Worm (Caenorhabditis elegans) whole organism, mixed stage, embryonic: Measurements from ENCODE around the gene pxn-1.

ENCODE experiments used
- M03D4.4 ChIP-seq: sonication (generic microtip); optimal IDR thresholded peaks from 2 replicates; lab custom pipeline; 2017; ENCODE audit warnings: mild to moderate bottlenecking, missing genetic modification characterization, missing compliant biosample characterization
- bed-3 ChIP-seq: fragments of 200-800 bp; sonication (Bioruptor generic); optimal IDR thresholded peaks from 3 replicates; lab custom pipeline; 2018; ENCODE audit warnings: mild to moderate bottlenecking, missing genetic modification characterization, moderate library complexity, missing compliant biosample characterization
- blmp-1 ChIP-seq: fragments of 150-350 bp; optimal IDR thresholded peaks from 2 replicates; lab custom pipeline; 2014; ENCODE audit warnings: missing biosample characterization, missing genetic modification characterization
- ceh-39 ChIP-seq: fragments of 150-350 bp; optimal IDR thresholded peaks from 2 replicates; lab custom pipeline; 2014; ENCODE audit warnings: missing biosample characterization, missing genetic modification characterization
- ceh-43 ChIP-seq: fragments of 200-800 bp; sonication (Bioruptor generic); optimal IDR thresholded peaks from 2 replicates; lab custom pipeline; 2018; ENCODE audit warnings: mild to moderate bottlenecking, missing genetic modification characterization, moderate library complexity, missing compliant biosample characterization
- ceh-83 ChIP-seq: fragments of 200-800 bp; sonication (Bioruptor generic); optimal IDR thresholded peaks from 2 replicates; lab custom pipeline; 2018; ENCODE audit warnings: mild to moderate bottlenecking, missing genetic modification characterization, missing compliant biosample characterization
- ces-1 ChIP-seq: fragments of 150-350 bp; optimal IDR thresholded peaks from 2 replicates; lab custom pipeline; 2014; ENCODE audit warnings: missing biosample characterization, missing genetic modification reagents, missing genetic modification characterization
- cnd-1 ChIP-seq: fragments of 200-800 bp; sonication (Bioruptor generic); optimal IDR thresholded peaks from 2 replicates; lab custom pipeline; 2018; ENCODE audit warnings: mild to moderate bottlenecking, missing genetic modification characterization, missing compliant biosample characterization
- drap-1 ChIP-seq: fragments of 200-800 bp; sonication (Bioruptor generic); optimal IDR thresholded peaks from 3 replicates; lab custom pipeline; 2018; ENCODE audit warnings: mild to moderate bottlenecking, missing genetic modification characterization, missing compliant biosample characterization
- elt-1 ChIP-seq: sonication (generic microtip); optimal IDR thresholded peaks from 2 replicates; lab custom pipeline; 2017; ENCODE audit warnings: missing genetic modification characterization, mild to moderate bottlenecking, missing compliant biosample characterization, antibody characterized with exemption, moderate library complexity, borderline replicate concordance; ENCODE audit not compliant: insufficient read depth
- elt-3 ChIP-seq: fragments of 150-350 bp; optimal IDR thresholded peaks from 2 replicates; lab custom pipeline; 2014; ENCODE audit warnings: missing biosample characterization, missing genetic modification characterization
- flh-1 ChIP-seq: fragments of 200-800 bp; sonication (Bioruptor generic); optimal IDR thresholded peaks from 2 replicates; lab custom pipeline; 2018; ENCODE audit warnings: mild to moderate bottlenecking, missing genetic modification characterization, moderate library complexity, missing compliant biosample characterization
- ham-2 ChIP-seq: fragments of 200-800 bp; sonication (Bioruptor generic); optimal IDR thresholded peaks from 2 replicates; lab custom pipeline; 2018; ENCODE audit warnings: mild to moderate bottlenecking, missing genetic modification characterization, missing compliant biosample characterization
- hlh-1 ChIP-seq: fragments of 150-350 bp; optimal IDR thresholded peaks from 2 replicates; lab custom pipeline; 2014; ENCODE audit warnings: missing biosample characterization, missing genetic modification reagents, missing genetic modification characterization
- lin-13 ChIP-seq: fragments of 150-350 bp; optimal IDR thresholded peaks from 2 replicates; lab custom pipeline; 2014; ENCODE audit warnings: missing biosample characterization, missing genetic modification characterization
- lin-32 ChIP-seq: fragments of 200-800 bp; sonication (Bioruptor generic); optimal IDR thresholded peaks from 2 replicates; lab custom pipeline; 2018; ENCODE audit warnings: mild to moderate bottlenecking, missing genetic modification characterization, missing compliant biosample characterization
- lsy-2 ChIP-seq: fragments of 150-350 bp; optimal IDR thresholded peaks from 2 replicates; lab custom pipeline; 2014; ENCODE audit warnings: missing biosample characterization, missing genetic modification characterization
- mab-5 ChIP-seq: fragments of 150-350 bp; optimal IDR thresholded peaks from 2 replicates; lab custom pipeline; 2014; ENCODE audit warnings: missing biosample characterization, missing genetic modification characterization
- mep-1 ChIP-seq: fragments of 150-350 bp; optimal IDR thresholded peaks from 2 replicates; lab custom pipeline; 2017; ENCODE audit warnings: missing biosample characterization, missing genetic modification reagents, missing genetic modification characterization, inconsistent platforms
- mls-2 ChIP-seq: sonication (generic microtip); optimal IDR thresholded peaks from 2 replicates; lab custom pipeline; 2016; ENCODE audit warnings: mild to moderate bottlenecking, missing genetic modification characterization, moderate library complexity, missing compliant biosample characterization
- nhr-12 ChIP-seq: fragments of 150-350 bp; optimal IDR thresholded peaks from 2 replicates; lab custom pipeline; 2014; ENCODE audit warnings: missing biosample characterization, missing genetic modification characterization
- nhr-2 ChIP-seq: fragments of 150-350 bp; optimal IDR thresholded peaks from 2 replicates; lab custom pipeline; 2014; ENCODE audit warnings: missing biosample characterization, missing genetic modification characterization
- nhr-237 ChIP-seq: fragments of 150-350 bp; optimal IDR thresholded peaks from 2 replicates; lab custom pipeline; 2014; ENCODE audit warnings: missing biosample characterization, missing genetic modification characterization
- nhr-28 ChIP-seq: fragments of 150-350 bp; optimal IDR thresholded peaks from 2 replicates; lab custom pipeline; 2014; ENCODE audit warnings: missing biosample characterization, missing genetic modification characterization
- nhr-76 ChIP-seq: sonication (generic microtip); optimal IDR thresholded peaks from 2 replicates; lab custom pipeline; 2017; ENCODE audit warnings: missing biosample characterization, missing genetic modification characterization
- pha-4 ChIP-seq: fragments of 150-350 bp; optimal IDR thresholded peaks from 2 replicates; lab custom pipeline; 2018; ENCODE audit warnings: missing biosample characterization, missing genetic modification reagents, missing genetic modification characterization
- sem-2 ChIP-seq: fragments of 200-800 bp; sonication (Bioruptor generic); optimal IDR thresholded peaks from 2 replicates; lab custom pipeline; 2018; ENCODE audit warnings: mild to moderate bottlenecking, missing genetic modification characterization, missing compliant biosample characterization
- snpc-4 ChIP-seq: fragments of 150-350 bp; optimal IDR thresholded peaks from 2 replicates; lab custom pipeline; 2014; ENCODE audit warnings: missing biosample characterization, missing genetic modification characterization
- sptf-1 ChIP-seq: sonication (generic microtip); optimal IDR thresholded peaks from 2 replicates; lab custom pipeline; 2017; ENCODE audit warnings: mild to moderate bottlenecking, missing genetic modification characterization, moderate library complexity, missing compliant biosample characterization
- tbx-8 ChIP-seq: fragments of 200-800 bp; sonication (Bioruptor generic); optimal IDR thresholded peaks from 2 replicates; lab custom pipeline; 2018; ENCODE audit warnings: mild to moderate bottlenecking, missing genetic modification characterization, moderate library complexity, missing compliant biosample characterization
- unc-120 ChIP-seq: sonication (generic microtip); optimal IDR thresholded peaks from 2 replicates; lab custom pipeline; 2017; ENCODE audit warnings: missing genetic modification characterization, missing compliant biosample characterization; ENCODE audit not compliant: poor library complexity, severe bottlenecking
- unc-39 ChIP-seq: fragments of 150-350 bp; optimal IDR thresholded peaks from 2 replicates; lab custom pipeline; 2014; ENCODE audit warnings: missing biosample characterization, missing genetic modification characterization
- unc-62 ChIP-seq: fragments of 150-350 bp; optimal IDR thresholded peaks from 2 replicates; lab custom pipeline; 2014; ENCODE audit warnings: missing biosample characterization, missing genetic modification reagents, missing genetic modification characterization
- zip-8 ChIP-seq: fragments of 150-350 bp; optimal IDR thresholded peaks from 2 replicates; lab custom pipeline; 2014; ENCODE audit warnings: missing biosample characterization, missing genetic modification characterization
- ztf-11 ChIP-seq: fragments of 150-350 bp; optimal IDR thresholded peaks from 2 replicates; lab custom pipeline; 2014; ENCODE audit warnings: missing biosample characterization, missing genetic modification characterization

The pxn-1 gene

ce11 chrV:8495965-8496364 is 1.3 kb downstream of the pxn-1 start:
- TF ChIP-seq lin-32 (GFP tag; lab: Kevin White, UChicago), result no peak
- no peak for TF ChIP-seq nhr-237 (tag; lab: Kevin White, UChicago)
- TF ChIP-seq sptf-1, result no peak
- TF ChIP-seq ces-1, result no peak
- TF ChIP-seq ceh-39 (tag; lab: Kevin White, UChicago), result no peak
- no peak for TF ChIP-seq blmp-1 (tag; lab: Kevin White, UChicago)
- no peak for TF ChIP-seq mab-5 (tag; lab: Kevin White, UChicago)

ce11 chrV:8499407-8499806 is 4.7 kb downstream of the pxn-1 start:
- TF ChIP-seq nhr-28 (tag; lab: Kevin White, UChicago) (no peak), nhr-76 (tag; lab: Kevin White, UChicago) (no peak), sptf-1 (no peak), snpc-4 (no peak), lin-13 (tag; lab: Kevin White, UChicago) (no peak), blmp-1 (tag; lab: Kevin White, UChicago) (no peak), ham-2 (GFP tag; lab: Kevin White, UChicago) (no peak), nhr-237 (tag; lab: Kevin White, UChicago) (no peak), drap-1 (GFP tag; lab: Kevin White, UChicago) (no peak), mab-5 (tag; lab: Kevin White, UChicago) (no peak), lin-32 (GFP tag; lab: Kevin White, UChicago) (no peak), bed-3 (no peak), hlh-1 (tag; lab: Kevin White, UChicago) (no peak), ceh-39 (tag; lab: Kevin White, UChicago) (no peak), sem-2 (GFP tag; lab: Kevin White, UChicago) (no peak)

- TF ChIP-seq blmp-1 (tag; lab: Kevin White, UChicago), result no peak
- TF ChIP-seq mep-1 (tag; lab: Kevin White, UChicago), result peak; percentile 88
- peak; percentile 99 for TF ChIP-seq ceh-83
- peak; percentile 96 for TF ChIP-seq sem-2 (GFP tag; lab: Kevin White, UChicago)
- peak; percentile 98 for TF ChIP-seq unc-39
- peak; percentile 99 for TF ChIP-seq mls-2 (tag; lab: Kevin White, UChicago)
- peak; percentile 99 for TF ChIP-seq unc-120
- TF ChIP-seq elt-1 (tag; lab: Kevin White, UChicago), result no peak
- TF ChIP-seq nhr-76 (tag; lab: Kevin White, UChicago), result peak; percentile 88
- peak; percentile 92 for TF ChIP-seq elt-3 (tag; lab: Kevin White, UChicago)
- TF ChIP-seq pha-4 (tag; lab: Kevin White, UChicago), result peak; percentile 94
- peak; percentile 99 for TF ChIP-seq ham-2 (GFP tag; lab: Kevin White, UChicago)
- peak; percentile 99 for TF ChIP-seq cnd-1
- TF ChIP-seq ztf-11 (tag; lab: Kevin White, UChicago), result peak; percentile 88
- peak; percentile 92 for TF ChIP-seq lin-13 (tag; lab: Kevin White, UChicago)
- peak; percentile 99 for TF ChIP-seq sptf-1
- TF ChIP-seq nhr-28 (tag; lab: Kevin White, UChicago), result peak; percentile 95
- TF ChIP-seq flh-1 (GFP tag; lab: Kevin White, UChicago), result peak; percentile 97
- TF ChIP-seq mab-5 (tag; lab: Kevin White, UChicago), result peak; percentile 62
- no peak for TF ChIP-seq zip-8 (tag; lab: Kevin White, UChicago)
- peak; percentile 71 for TF ChIP-seq ceh-39 (tag; lab: Kevin White, UChicago)
- TF ChIP-seq M03D4.4 (tag; lab: Kevin White, UChicago), result peak; percentile 98
- TF ChIP-seq unc-62 (GFP tag; lab: Kevin White, UChicago), result peak; percentile 89
- TF ChIP-seq bed-3, result peak; percentile 97
- TF ChIP-seq lsy-2 (tag; lab: Kevin White, UChicago), result peak; percentile 38
- peak; percentile 98 for TF ChIP-seq ceh-43 (GFP tag; lab: Kevin White, UChicago)
- TF ChIP-seq ces-1, result peak; percentile 73
- TF ChIP-seq tbx-8 (GFP tag; lab: Kevin White, UChicago), result peak; percentile 98
- peak; percentile 99 for TF ChIP-seq lin-32 (GFP tag; lab: Kevin White, UChicago)
- peak; percentile 86 for TF ChIP-seq hlh-1 (tag; lab: Kevin White, UChicago)
- TF ChIP-seq nhr-12 (tag; lab: Kevin White, UChicago), result peak; percentile 80
- TF ChIP-seq drap-1 (GFP tag; lab: Kevin White, UChicago), result peak; percentile 99
- TF ChIP-seq snpc-4, result no peak
- peak; percentile 88 for TF ChIP-seq nhr-237 (tag; lab: Kevin White, UChicago)
- TF ChIP-seq nhr-2, result no peak
Observed at ce11 chrV:8500348-8500747, 5.7 kb downstream of the pxn-1 start.
